Worm (Caenorhabditis elegans): ENCODE measurements around the gene srab-20.

DNA sequence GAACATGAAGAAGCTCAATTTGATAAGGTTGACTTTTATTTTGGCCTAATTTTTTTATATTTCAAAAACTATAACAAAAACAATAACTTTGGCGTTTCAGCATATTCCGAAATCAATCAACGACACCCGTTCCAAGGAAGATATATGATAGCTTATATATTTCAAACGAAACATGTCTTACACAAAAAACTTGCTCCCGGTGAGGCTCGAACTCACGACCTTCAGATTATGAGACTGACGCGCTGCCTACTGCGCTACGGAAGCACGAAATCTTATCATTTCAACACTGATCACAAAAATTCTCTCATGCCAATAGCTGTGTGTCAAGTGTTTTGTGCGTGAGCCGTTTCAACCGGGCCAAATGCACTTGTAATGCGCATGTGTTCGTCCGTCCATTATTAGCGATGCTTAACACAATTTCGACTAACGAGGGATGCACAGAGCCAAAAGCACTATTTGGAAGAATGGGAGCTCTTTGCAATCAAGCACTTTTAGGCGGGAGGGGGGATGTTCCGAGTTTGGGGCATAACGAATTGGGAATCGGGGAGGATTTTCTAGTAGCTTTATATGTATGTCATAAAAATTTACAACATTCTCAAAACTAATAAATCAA, 26.4 kb downstream of the srab-20 start:
- TF ChIP-seq tab-1 (GFP tag; IDR thresholded peaks at IDR 0.05) (no peak), flt-1 (GFP tag; IDR thresholded peaks at IDR 0.05) (no peak), cog-1 (tag; optimal IDR thresholded peaks at IDR 0.05) (no peak), med-1 (GFP tag; optimal IDR thresholded peaks at IDR 0.05; ENCODE audit: insufficient read depth) (no peak), klf-2 (GFP tag; conservative IDR thresholded peaks at IDR 0.05) (no peak), ztf-23 (GFP tag; IDR thresholded peaks at IDR 0.05) (no peak)
